Worm (Caenorhabditis elegans): ENCODE results near the gene Y39A3B.1.

Gene Y39A3B.1

ce11 chrIII:2005729-2006128, at the start of gene Y39A3B.1:
TSS of gene Y39A3B.1 (plus strand) at chrIII:2006029.
- no peak for TF ChIP-seq unc-62 (GFP tag; optimal IDR thresholded peaks at IDR 0.05)

DNA sequence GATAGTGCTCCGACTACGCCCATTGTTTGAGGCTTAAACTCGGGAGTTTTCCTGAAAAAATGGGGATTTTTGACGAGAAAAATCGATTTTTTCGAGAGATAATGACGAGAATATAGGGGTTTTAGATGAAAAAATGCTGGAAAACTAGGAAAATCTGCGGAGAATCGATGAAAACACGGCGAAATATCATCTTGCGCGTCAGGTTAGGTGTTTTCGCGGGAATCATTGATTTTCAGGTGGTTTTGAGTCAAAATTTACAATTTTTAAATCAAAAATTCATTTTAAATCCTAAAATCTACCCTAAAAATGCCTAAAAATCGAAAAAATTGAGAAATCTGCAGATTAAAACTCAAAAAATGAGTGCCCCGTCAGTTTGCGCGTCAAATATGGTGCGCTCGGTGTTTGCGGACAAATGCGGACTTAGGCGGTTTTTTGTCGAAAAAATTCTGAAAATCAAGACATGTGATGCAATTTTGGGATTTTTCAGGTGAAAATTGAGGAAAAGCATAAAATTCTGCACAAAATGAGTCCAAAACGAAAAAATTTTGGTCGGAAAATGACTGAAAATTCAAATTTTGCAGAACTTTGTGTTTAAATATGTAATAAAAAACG, 43.8 kb upstream of the Y39A3B.1 start, which contains the start of gene mboa-6:
mboa-6 (minus strand) TSS at position 51 of the 612 bp plus-strand sequence.
- TF ChIP-seq unc-62 (GFP tag; optimal IDR thresholded peaks at IDR 0.05): no peak

- TF ChIP-seq unc-62 (GFP tag; optimal IDR thresholded peaks at IDR 0.05): no peak
Observed at ce11 chrIII:1962552-1962951, 43.3 kb upstream of the Y39A3B.1 start.

DNA sequence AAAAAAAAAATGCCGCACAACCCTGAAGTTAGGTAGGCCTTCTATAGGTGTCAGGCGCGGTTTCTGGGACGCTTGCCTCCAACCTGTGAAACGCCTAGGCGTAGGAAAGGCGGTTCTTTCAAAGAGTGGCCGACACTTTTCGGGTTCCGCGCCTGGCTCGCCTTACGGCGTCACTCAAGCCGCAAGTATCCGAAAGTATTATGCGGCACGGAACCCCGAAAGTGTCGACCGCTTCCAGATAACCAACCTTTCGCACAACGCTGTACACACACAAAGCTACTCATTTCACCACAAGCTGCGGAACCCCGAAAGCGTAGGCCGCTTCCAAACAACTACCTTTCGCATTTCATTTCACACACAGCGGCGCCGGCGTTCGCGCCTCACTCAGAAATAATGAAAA, 42.7 kb upstream of the Y39A3B.1 start:
- TF ChIP-seq unc-62 (GFP tag; optimal IDR thresholded peaks at IDR 0.05): no peak

DNA sequence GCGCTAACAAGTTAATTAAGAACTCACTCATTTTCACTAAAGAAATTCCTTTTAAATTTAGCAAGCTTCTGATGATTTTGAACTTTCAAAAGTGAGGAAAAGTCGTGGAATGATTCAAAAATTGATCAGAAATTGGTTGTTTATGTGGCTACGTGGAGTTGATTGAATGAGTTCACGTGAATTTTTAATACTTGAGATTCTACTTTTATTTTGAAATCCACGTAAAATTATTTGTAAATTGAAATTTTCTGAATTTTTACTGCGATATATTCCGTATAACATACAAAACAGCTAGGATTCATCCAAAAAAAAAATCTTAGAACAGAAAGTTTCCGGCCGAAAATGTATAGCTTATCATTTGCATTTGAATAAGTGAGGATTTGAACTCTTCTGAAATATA, 36.0 kb upstream of the Y39A3B.1 start, which contains the start of gene moa-1:
moa-1 (minus strand) TSS at position 101 of the 400 bp plus-strand sequence.
- no peak for TF ChIP-seq unc-62 (GFP tag; optimal IDR thresholded peaks at IDR 0.05)

DNA sequence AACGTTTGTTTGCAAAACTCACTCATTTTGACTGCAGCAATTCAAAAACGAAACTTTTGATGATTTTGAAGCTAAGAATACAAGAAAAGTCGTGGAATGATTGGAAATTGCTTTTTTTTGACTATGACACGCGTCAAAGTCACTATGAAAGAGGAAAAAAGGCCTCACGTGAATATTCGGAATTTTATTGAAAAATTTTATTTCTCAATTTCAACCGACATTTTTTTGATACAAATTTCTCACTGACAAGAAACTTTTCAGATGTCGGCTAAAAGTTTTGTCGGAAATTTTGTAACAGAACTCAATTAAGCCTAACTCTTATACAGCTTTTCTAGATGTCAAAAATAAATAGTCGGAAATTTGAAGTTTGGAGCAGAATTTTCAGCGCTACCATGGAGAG, 35.4 kb upstream of the Y39A3B.1 start, which contains the start of gene R155.5:
R155.5 (minus strand) TSS at position 101 of the 400 bp plus-strand sequence.
- TF ChIP-seq unc-62 (GFP tag; optimal IDR thresholded peaks at IDR 0.05): no peak

ce11 chrIII:1975992-1976391, 29.8 kb upstream of the Y39A3B.1 start:
- TF ChIP-seq unc-62 (GFP tag; optimal IDR thresholded peaks at IDR 0.05): no peak

DNA sequence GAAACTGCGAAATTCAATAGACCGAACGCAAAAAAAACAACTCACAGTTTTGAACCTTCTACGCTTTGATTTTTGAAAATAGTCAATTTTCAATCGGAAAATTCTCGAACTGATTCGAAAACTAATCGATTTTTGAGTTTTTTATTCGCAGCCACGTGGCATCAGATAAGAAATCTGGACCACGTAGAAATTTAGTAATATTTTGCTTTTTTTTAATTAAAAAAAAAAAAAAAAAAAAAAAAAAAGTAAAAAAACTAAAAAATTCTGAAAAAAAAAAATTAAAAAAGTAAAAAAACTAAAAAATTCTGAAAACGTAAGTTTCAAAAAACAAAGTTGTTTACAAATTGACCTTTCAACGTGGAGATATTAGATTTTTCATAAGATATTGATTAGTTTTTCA, 29.2 kb upstream of the Y39A3B.1 start, which contains the start of gene R155.3:
R155.3 (minus strand) TSS at position 101 of the 400 bp plus-strand sequence.
- TF ChIP-seq unc-62 (GFP tag; optimal IDR thresholded peaks at IDR 0.05): no peak

DNA sequence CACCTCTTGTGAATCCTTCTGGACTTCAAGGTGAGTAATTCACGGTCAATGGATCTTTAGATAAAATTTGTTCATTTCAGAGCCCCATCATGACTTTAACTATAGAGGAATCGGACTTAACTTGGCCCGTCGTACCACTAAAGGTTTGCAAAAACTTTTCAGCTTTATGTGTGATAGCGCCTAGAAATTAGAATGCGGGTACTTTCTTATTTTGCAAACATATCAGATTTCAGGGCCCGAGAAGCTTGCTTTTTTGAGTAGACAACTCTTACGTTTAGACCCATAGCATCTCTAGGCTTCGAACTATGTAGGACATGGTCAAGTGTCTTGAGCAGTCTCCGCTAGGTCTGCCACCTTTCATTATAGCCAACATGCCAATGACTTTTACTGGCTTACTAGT, 28.4 kb upstream of the Y39A3B.1 start:
- TF ChIP-seq unc-62 (GFP tag; optimal IDR thresholded peaks at IDR 0.05): no peak

DNA sequence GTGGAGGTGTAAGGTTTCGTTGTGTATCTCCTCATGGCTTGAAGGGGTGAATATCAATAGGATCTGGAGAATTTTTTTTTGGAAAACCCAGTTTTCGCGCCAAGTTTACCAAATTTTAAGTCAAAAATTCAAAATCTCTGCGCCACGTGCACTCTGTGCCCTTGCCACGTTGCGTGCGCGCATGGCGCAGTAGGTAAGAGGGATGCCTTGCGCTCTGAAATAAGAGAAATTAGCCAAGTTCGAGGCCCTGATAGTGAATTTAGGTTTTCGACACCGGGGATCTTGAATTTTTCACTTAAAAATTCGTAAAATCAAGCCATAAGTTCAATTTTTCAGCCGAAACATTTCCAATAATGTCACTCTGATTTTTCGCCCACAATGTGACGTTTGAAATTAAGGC, 24.4 kb upstream of the Y39A3B.1 start:
- TF ChIP-seq unc-62 (GFP tag; optimal IDR thresholded peaks at IDR 0.05): no peak

DNA sequence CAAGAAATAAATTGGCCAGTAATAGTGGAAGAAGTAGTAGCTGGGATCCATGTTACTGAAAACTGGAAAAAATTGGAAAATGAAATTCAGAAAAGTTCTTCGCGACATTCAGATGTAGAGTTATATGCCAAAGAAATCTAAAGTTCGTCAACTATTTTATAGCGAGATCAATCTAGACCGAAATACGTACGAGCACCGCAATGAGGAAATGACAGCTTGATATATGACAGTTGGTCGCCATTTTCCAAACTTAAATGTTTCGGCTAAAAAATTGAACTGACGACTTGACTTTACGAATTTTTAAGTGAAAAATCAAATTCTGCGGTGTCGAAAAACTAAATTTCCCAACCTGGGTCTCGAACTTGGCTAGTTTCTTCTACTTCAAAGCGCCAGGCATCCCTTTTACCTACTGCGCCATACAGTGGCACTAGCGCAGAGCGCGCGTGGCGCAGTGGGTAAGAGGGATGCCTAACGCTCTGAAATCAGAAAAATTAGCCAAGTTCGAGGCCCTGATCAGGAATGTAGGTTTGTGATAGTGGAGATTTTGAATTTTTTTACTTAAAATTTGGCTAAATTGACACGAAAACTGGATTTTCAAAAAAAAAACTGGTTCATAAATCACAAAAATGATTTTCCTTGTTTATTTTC, 23.1 kb upstream of the Y39A3B.1 start, which contains the start of gene srd-66:
srd-66 (minus strand) TSS at position 51 of the 648 bp plus-strand sequence.
- TF ChIP-seq unc-62 (GFP tag; optimal IDR thresholded peaks at IDR 0.05): no peak

DNA sequence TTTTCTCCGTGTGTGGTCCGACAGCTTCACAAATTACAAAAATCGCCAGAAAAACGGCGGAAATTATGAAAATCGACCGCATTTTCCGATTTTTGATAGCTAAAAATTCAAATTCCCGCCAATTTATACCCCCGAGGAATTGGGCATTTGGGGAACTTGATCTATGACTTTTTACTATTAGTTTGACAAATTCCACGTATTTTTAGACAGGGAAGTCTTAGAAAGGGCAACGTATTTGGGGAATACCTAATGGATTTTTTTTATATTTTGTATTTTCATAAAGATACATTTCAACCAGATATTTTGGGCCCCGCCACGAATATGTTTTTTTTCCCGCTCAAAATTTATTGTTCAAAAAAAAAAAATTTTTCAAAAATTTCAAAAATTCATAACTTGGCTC, 21.0 kb upstream of the Y39A3B.1 start, which contains the start of gene Y39A3B.7:
Y39A3B.7 (minus strand) TSS at position 101 of the 400 bp plus-strand sequence.
- no peak for TF ChIP-seq unc-62 (GFP tag; optimal IDR thresholded peaks at IDR 0.05)

ce11 chrIII:1987693-1988092, 18.1 kb upstream of the Y39A3B.1 start, which contains the start of gene Y39A3B.8:
TSS of gene Y39A3B.8 (plus strand) at chrIII:1987993.
- TF ChIP-seq unc-62 (GFP tag; optimal IDR thresholded peaks at IDR 0.05): no peak

DNA sequence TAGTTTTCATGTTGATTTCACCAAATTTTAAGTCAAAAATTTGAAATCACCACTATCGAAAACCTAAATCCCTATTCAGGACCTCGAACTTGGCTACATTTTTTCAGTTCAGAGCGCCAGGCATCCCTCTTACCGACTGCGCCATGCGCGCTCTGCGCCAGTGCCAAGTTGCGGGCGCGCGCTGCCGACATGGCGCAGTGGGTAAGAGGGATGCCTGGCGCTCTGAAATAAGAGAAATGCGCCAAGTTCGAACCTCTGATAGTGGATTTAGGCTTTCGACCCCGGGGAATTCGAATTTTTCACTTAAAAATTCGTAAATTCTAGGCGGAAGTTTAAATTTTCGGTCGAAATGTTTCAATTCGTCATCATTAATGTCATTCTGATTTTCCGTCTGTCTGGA, 15.9 kb upstream of the Y39A3B.1 start:
- TF ChIP-seq unc-62 (GFP tag; optimal IDR thresholded peaks at IDR 0.05): no peak

DNA sequence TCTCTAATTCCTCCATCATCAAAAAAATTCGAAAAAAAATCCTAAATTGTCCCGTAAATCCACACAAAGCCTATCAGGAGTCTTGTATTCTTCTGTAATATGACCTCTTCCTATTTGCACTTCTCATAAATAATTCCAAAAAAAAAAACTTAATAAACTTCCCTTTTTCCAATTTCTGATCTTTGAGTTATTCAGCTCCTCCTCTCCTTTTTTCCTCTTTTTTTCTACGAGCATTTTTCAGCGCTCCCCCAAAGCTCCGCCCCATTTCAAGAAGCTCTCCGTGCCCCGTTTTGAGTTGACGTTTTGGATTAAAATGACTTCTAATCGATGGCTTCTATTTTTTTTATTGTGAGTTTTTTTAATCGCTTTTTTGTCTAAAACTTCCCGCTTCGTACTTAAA, 8.3 kb upstream of the Y39A3B.1 start, which contains the start of gene lgc-42:
lgc-42 (plus strand) TSS at position 301 of the 400 bp plus-strand sequence.
- no peak for TF ChIP-seq unc-62 (GFP tag; optimal IDR thresholded peaks at IDR 0.05)

DNA sequence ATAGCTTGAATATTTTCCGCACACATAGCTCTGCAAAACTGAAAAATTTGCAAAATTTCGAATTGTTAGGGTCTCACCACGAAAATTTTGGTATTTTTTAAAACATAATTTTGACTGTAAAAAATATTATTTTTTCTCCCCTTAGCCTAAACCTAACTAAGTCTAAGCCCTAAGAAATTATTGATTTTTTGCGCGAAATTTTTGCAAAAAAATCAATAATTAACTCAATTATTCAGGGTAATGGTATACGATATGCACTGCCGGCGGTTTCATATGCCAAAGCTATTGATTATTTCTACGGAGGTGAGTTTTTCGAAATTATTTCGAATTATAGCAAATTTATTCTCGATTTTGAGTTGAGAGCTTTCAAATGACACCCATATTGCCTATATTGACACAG, 4.6 kb upstream of the Y39A3B.1 start:
- TF ChIP-seq unc-62 (GFP tag; optimal IDR thresholded peaks at IDR 0.05): no peak

- TF ChIP-seq unc-62 (GFP tag; optimal IDR thresholded peaks at IDR 0.05): no peak
Observed at ce11 chrIII:2006937-2007336, 1.1 kb downstream of the Y39A3B.1 start.
